Worm (Caenorhabditis elegans): Measurements from ENCODE around the gene ZK84.5.

- TF ChIP-seq lin-38 (GFP tag; IDR thresholded peaks at IDR 0.05) = no peak
- no peak for TF ChIP-seq mep-1 (tag; optimal IDR thresholded peaks at IDR 0.05)
- no peak for TF ChIP-seq fos-1 (tag; optimal IDR thresholded peaks at IDR 0.05)
- no peak for TF ChIP-seq lin-39 (tag; optimal IDR thresholded peaks at IDR 0.05)
- TF ChIP-seq jun-1 (tag; optimal IDR thresholded peaks at IDR 0.05) = no peak
- TF ChIP-seq aha-1 (tag) = no peak
- TF ChIP-seq dpl-1 (GFP tag; optimal IDR thresholded peaks at IDR 0.05) = no peak
- no peak for TF ChIP-seq aly-2 (tag; optimal IDR thresholded peaks at IDR 0.05)
- no peak for TF ChIP-seq madf-5 (GFP tag; IDR thresholded peaks at IDR 0.05)
- no peak for TF ChIP-seq mes-2 (tag; optimal IDR thresholded peaks at IDR 0.05; ENCODE audit: poor library complexity, severe bottlenecking)
- TF ChIP-seq tra-1 (GFP tag; IDR thresholded peaks at IDR 0.05) = no peak
- TF ChIP-seq pha-4 (GFP tag; IDR thresholded peaks at IDR 0.05) = no peak
- TF ChIP-seq pha-4 (tag; optimal IDR thresholded peaks at IDR 0.05) = no peak
- TF ChIP-seq ama-1 (optimal IDR thresholded peaks at IDR 0.05) = no peak
These were observed 16.2 kb downstream of the ZK84.5 start, which contains the start of gene ins-6 for ce11 chrII:6000136-6000535.

All from whole organism, L4 larva.